Worm (Caenorhabditis elegans) whole organism, L1 larva: Measurements from ENCODE around the gene pie-1.

Experiments used
- F16B12.6 ChIP-seq: fragments of 150-350 bp; optimal IDR thresholded peaks from 2 replicates; lab custom pipeline; 2014; ENCODE audit warnings: missing biosample characterization, missing genetic modification characterization
- blmp-1 ChIP-seq: fragments of 150-350 bp; optimal IDR thresholded peaks from 2 replicates; lab custom pipeline; 2014; ENCODE audit warnings: missing biosample characterization, missing genetic modification characterization
- ceh-63 ChIP-seq: fragments of 200-800 bp; sonication (Bioruptor generic); optimal IDR thresholded peaks from 2 replicates; lab custom pipeline; 2018; ENCODE audit warnings: mild to moderate bottlenecking, missing genetic modification characterization, missing compliant biosample characterization
- ceh-82 ChIP-seq, 3 experiments: fragments of 150-350 bp in 1 of 3; sonication (generic microtip) in 2 of 3; optimal IDR thresholded peaks; 2 replicates each; lab custom pipeline; 2014 to 2017; ENCODE audit warnings: missing biosample characterization in 3 of 3, missing genetic modification characterization in 3 of 3
- ceh-88 ChIP-seq: fragments of 200-800 bp; sonication (Bioruptor generic); IDR thresholded peaks from 2 replicates; pipeline ENCODE4 v1.3.6; 2022; ENCODE audit warnings: missing genetic modification characterization, missing compliant biosample characterization
- dpl-1 ChIP-seq, 3 experiments: fragments of 150-350 bp in 2 of 3; sonication (generic microtip) in 1 of 3; optimal IDR thresholded peaks; 2 replicates each; lab custom pipeline; 2014 to 2017; ENCODE audit warnings: missing biosample characterization in 3 of 3, missing genetic modification characterization in 3 of 3, missing genetic modification reagents in 3 of 3
- dsc-1 ChIP-seq: sonication (generic microtip); optimal IDR thresholded peaks from 2 replicates; lab custom pipeline; 2016; ENCODE audit warnings: mild to moderate bottlenecking, missing genetic modification characterization, missing compliant biosample characterization
- efl-1 ChIP-seq, 4 experiments: fragments of 150-350 bp; optimal IDR thresholded peaks in 3 of 4; peaks in 1 of 4; 1 replicate in 1 of 4; 2 replicates in 3 of 4; lab custom pipeline; 2014; ENCODE audit warnings: missing biosample characterization in 2 of 4, missing genetic modification characterization in 2 of 4, missing genetic modification reagents in 2 of 4
- egl-27 ChIP-seq, 2 experiments: fragments of 150-350 bp in 1 of 2; sonication (generic microtip); optimal IDR thresholded peaks; 3 replicates each; lab custom pipeline; 2017 to 2018; ENCODE audit warnings: missing biosample characterization in 2 of 2, missing genetic modification characterization in 2 of 2, missing genetic modification reagents in 2 of 2
- elt-2 ChIP-seq: sonication (generic microtip); optimal IDR thresholded peaks from 2 replicates; lab custom pipeline; 2016; ENCODE audit warnings: missing genetic modification characterization, mild to moderate bottlenecking, inconsistent platforms, missing compliant biosample characterization, missing genetic modification reagents
- elt-3 ChIP-seq, 6 experiments: fragments of 150-350 bp in 1 of 6; sonication (generic microtip); optimal IDR thresholded peaks; 2 replicates each; lab custom pipeline; 2017 to 2018; ENCODE audit warnings: missing biosample characterization in 6 of 6, missing genetic modification characterization in 6 of 6, inconsistent platforms in 1 of 6
- irx-1 ChIP-seq: sonication (generic microtip); optimal IDR thresholded peaks from 2 replicates; lab custom pipeline; 2016; ENCODE audit warnings: missing genetic modification characterization, missing compliant biosample characterization
- isw-1 ChIP-seq: fragments of 200-800 bp; sonication (Bioruptor generic); IDR thresholded peaks from 2 replicates; pipeline ENCODE4 v1.3.6; 2022; ENCODE audit warnings: missing genetic modification characterization, missing compliant biosample characterization
- lin-13 ChIP-seq: fragments of 150-350 bp; optimal IDR thresholded peaks from 2 replicates; lab custom pipeline; 2014; ENCODE audit warnings: missing biosample characterization, missing genetic modification reagents, missing genetic modification characterization
- lin-35 ChIP-seq, 2 experiments: fragments of 150-350 bp; optimal IDR thresholded peaks; 2 replicates each; lab custom pipeline; 2014; ENCODE audit warnings: missing biosample characterization in 2 of 2, missing genetic modification characterization in 2 of 2, missing genetic modification reagents in 2 of 2
- lsy-2 ChIP-seq, 2 experiments: fragments of 150-350 bp; optimal IDR thresholded peaks; 2 replicates each; lab custom pipeline; 2014; ENCODE audit warnings: missing biosample characterization in 2 of 2, missing genetic modification characterization in 2 of 2
- mab-9 ChIP-seq: fragments of 200-800 bp; sonication (Bioruptor generic); IDR thresholded peaks from 2 replicates; pipeline ENCODE4 v1.3.6; 2022; ENCODE audit warnings: missing genetic modification reagents, missing genetic modification characterization, missing compliant biosample characterization
- mdl-1 ChIP-seq, 2 experiments: fragments of 150-350 bp; optimal IDR thresholded peaks; 2 replicates each; lab custom pipeline; 2014 to 2017; ENCODE audit warnings: missing biosample characterization in 2 of 2, missing genetic modification characterization in 2 of 2, inconsistent platforms in 1 of 2
- mep-1 ChIP-seq: fragments of 150-350 bp; optimal IDR thresholded peaks from 2 replicates; lab custom pipeline; 2014; ENCODE audit warnings: missing biosample characterization, missing genetic modification characterization
- nhr-20 ChIP-seq: sonication (generic microtip); optimal IDR thresholded peaks from 2 replicates; lab custom pipeline; 2016; ENCODE audit warnings: mild to moderate bottlenecking, missing genetic modification characterization, missing compliant biosample characterization
- nhr-71 ChIP-seq: sonication (generic microtip); optimal IDR thresholded peaks from 2 replicates; lab custom pipeline; 2016; ENCODE audit warnings: mild to moderate bottlenecking, missing genetic modification characterization, moderate library complexity, missing compliant biosample characterization
- nhr-84 ChIP-seq: sonication (generic microtip); optimal IDR thresholded peaks from 2 replicates; lab custom pipeline; 2017; ENCODE audit warnings: missing biosample characterization, missing genetic modification characterization
- nhr-85 ChIP-seq: sonication (generic microtip); peaks from one replicate; lab custom pipeline; 2016; ENCODE audit warnings: missing genetic modification characterization, inconsistent platforms, missing compliant biosample characterization
- pax-3 ChIP-seq: fragments of 200-800 bp; sonication (Bioruptor generic); optimal IDR thresholded peaks from 2 replicates; lab custom pipeline; 2018; ENCODE audit warnings: mild to moderate bottlenecking, missing genetic modification characterization, moderate library complexity, missing compliant biosample characterization
- skn-1 ChIP-seq: fragments of 150-350 bp; optimal IDR thresholded peaks from 2 replicates; lab custom pipeline; 2014; ENCODE audit warnings: missing biosample characterization, missing genetic modification characterization
- snpc-4 ChIP-seq: fragments of 150-350 bp; optimal IDR thresholded peaks from 2 replicates; lab custom pipeline; 2014; ENCODE audit warnings: missing biosample characterization, missing genetic modification characterization
- snu-23 ChIP-seq: sonication (generic microtip); optimal IDR thresholded peaks from 2 replicates; lab custom pipeline; 2016; ENCODE audit warnings: missing genetic modification characterization, missing compliant biosample characterization
- unc-86 ChIP-seq: sonication (generic microtip); optimal IDR thresholded peaks from 2 replicates; lab custom pipeline; 2016; ENCODE audit warnings: missing genetic modification characterization, missing compliant biosample characterization
- vab-15 ChIP-seq: sonication (generic microtip); optimal IDR thresholded peaks from 2 replicates; lab custom pipeline; 2017; ENCODE audit warnings: missing genotype, mild to moderate bottlenecking, missing genetic modification characterization, missing compliant biosample characterization
- xbp-1 ChIP-seq: sonication (generic microtip); optimal IDR thresholded peaks from 2 replicates; lab custom pipeline; 2016; ENCODE audit warnings: missing genetic modification characterization, missing compliant biosample characterization
- ztf-11 ChIP-seq, 2 experiments: sonication (generic microtip); optimal IDR thresholded peaks; 2 replicates each; lab custom pipeline; 2016 to 2017; ENCODE audit warnings: missing genetic modification characterization in 2 of 2, missing biosample characterization in 1 of 2, missing compliant biosample characterization in 1 of 2
- ztf-4 ChIP-seq: fragments of 150-350 bp; optimal IDR thresholded peaks from 2 replicates; lab custom pipeline; 2014; ENCODE audit warnings: missing biosample characterization, missing genetic modification characterization

The pie-1 gene

ce11 chrIII:12453315-12453714, 26.6 kb downstream of the pie-1 start, which contains the start of gene ani-1 (continued):
- TF ChIP-seq ceh-63 (GFP tag; lab: Kevin White, UChicago): no peak
- TF ChIP-seq nhr-71: peak; percentile 79
- no peak for TF ChIP-seq egl-27 (tag; optimal IDR thresholded peaks at IDR 0.05; lab: Kevin White, UChicago)

DNA sequence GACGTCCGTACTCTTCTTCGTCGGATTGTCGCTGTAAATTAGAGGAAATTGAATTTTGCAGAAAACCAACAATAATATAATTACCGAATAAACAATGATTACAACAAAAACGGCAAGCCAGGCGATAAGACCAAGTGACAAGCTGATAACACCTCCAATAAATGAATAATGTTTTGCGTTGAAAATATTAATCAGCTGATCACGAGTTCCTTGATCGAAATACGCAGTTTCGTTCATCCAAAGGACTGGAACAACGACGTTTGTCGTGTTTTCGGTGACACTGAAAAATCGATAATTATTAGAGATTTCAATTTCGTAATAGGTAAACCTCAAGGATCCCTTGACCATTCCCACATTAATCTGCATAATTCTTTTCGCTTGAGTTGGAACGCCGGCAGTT, 27.1 kb downstream of the pie-1 start:
- TF ChIP-seq efl-1 (optimal IDR thresholded peaks at IDR 0.05; lab: Kevin White, UChicago): no peak
- peak in 1 of 2 experiments; percentile 70 for TF ChIP-seq efl-1 (GFP tag; optimal IDR thresholded peaks at IDR 0.05 in 1 of 2; lab: Kevin White, UChicago)
- no peak for TF ChIP-seq lsy-2 (tag; optimal IDR thresholded peaks at IDR 0.05; lab: Kevin White, UChicago)
- TF ChIP-seq dsc-1 (tag; lab: Kevin White, UChicago): no peak
- TF ChIP-seq unc-86 (tag; lab: Kevin White, UChicago): no peak
- TF ChIP-seq elt-2 (tag; lab: Kevin White, UChicago): peak; percentile 76
- no peak for TF ChIP-seq lin-13 (GFP tag; lab: Kevin White, UChicago)

DNA sequence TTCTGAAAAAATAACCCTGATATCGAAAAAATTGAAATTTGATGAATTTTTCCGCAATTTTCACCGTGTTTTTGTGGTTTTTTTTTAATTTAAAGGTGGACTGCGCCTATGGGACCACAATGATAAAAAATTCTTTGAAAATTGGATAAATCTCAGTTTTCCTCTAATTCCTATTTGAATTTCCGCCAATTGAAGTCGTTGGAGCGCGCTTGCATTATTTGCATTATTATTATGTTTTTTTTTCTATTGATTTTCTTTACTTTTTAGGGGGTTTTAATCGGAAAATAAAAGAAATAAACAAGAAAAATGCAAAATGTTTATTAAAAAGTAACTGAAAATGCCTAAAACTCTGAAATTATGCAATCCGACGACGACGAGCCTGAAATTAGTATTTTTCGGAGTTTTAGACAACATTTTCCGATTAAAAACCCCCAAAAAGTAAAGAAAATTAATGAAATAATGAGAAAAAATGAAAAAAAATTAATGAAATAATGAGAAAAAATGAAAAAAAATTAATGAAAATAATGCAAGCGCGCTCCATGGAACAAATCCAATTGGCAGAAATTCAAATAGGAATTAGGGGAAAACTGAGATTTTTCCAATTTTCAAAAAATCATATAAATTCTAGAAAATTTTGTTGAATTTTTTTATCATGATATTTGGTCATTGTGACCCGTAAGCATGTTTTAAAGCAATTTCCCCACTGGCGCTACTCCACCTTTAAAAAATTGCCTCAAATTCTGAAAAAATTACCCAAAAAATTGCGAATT, 29.1 kb downstream of the pie-1 start:
- peak; percentile 79 for TF ChIP-seq ztf-4
- no peak for TF ChIP-seq isw-1
- no peak for TF ChIP-seq mab-9 (GFP tag; lab: Robert Waterston, UW)
- peak in 1 of 2 experiments; percentile 53 for TF ChIP-seq efl-1 (optimal IDR thresholded peaks at IDR 0.05; lab: Kevin White, UChicago)
- TF ChIP-seq efl-1 (GFP tag; optimal IDR thresholded peaks at IDR 0.05 in 1 of 2; lab: Kevin White, UChicago): peak; percentile 34 to 95
- TF ChIP-seq dpl-1 (GFP tag; optimal IDR thresholded peaks at IDR 0.05; lab: Kevin White, UChicago): peak in 2 of 3 experiments; percentile 23 to 39
- TF ChIP-seq lin-35 (GFP tag; optimal IDR thresholded peaks at IDR 0.05; lab: Kevin White, UChicago): peak in 1 of 2 experiments; percentile 13

DNA sequence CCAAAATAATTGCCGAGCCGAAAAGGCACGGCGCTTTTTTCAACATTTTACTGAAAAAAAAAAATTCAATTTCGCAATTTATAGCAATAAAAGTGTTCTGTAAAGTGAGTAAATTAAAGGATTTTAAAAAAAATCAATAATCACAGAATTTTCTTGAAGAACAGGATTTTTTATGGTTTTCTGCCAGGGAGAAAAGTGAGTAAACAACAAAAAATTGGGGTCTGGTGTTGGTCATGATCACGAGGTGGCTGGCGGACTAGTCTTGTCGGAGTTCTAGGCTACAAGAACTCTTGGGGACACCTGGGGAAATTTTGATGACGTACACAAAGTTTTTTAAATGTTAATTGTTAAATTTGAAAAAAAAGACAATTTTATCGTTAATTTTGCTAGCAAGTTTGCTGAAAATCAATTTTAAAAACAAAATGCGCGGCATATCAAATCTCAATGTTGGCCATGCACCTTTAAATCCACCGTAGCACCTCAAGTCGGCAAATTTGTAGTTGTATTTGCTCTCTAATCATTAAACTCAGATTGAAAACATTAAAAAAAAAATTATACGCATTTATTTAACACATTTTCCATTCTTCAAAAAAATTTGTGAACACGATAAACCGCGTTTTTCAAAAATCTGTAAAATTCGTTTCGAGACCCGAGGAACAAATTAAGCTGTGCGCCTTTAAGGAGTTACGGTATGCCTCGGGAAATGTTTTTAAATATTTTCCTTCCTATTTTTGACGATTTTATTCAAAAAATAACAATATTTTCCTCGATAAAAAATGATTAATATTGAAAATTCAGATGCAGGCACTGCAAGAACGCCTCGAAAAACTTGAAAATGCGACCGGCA, 30.3 kb downstream of the pie-1 start, which contains the start of the genes scav-3 and Y49E10.21:
Gene scav-3, minus strand, starts transcription at position 50 of the 847 bp plus-strand sequence.
Gene Y49E10.21, plus strand, starts transcription at position 797 of the 847 bp plus-strand sequence.
- TF ChIP-seq mep-1 (tag; lab: Kevin White, UChicago): peak; percentile 63
- peak; percentile 31 for TF ChIP-seq blmp-1
- TF ChIP-seq irx-1 (tag; lab: Kevin White, UChicago): no peak
- TF ChIP-seq efl-1 (optimal IDR thresholded peaks at IDR 0.05; lab: Kevin White, UChicago): peak; percentile 44 to 52
- peak; percentile 21 to 61 for TF ChIP-seq efl-1 (GFP tag; optimal IDR thresholded peaks at IDR 0.05 in 1 of 2; lab: Kevin White, UChicago)
- peak in 1 of 3 experiments; percentile 2 for TF ChIP-seq ceh-82 (tag; optimal IDR thresholded peaks at IDR 0.05; lab: Kevin White, UChicago)
- TF ChIP-seq elt-3 (tag; optimal IDR thresholded peaks at IDR 0.05; lab: Kevin White, UChicago): peak in 1 of 6 experiments; percentile 18
- peak; percentile 34 for TF ChIP-seq skn-1 (tag; lab: Kevin White, UChicago)
- no peak for TF ChIP-seq pax-3 (tag; lab: Kevin White, UChicago)
- TF ChIP-seq snpc-4 (tag; lab: Kevin White, UChicago): no peak
- peak; percentile 74 for TF ChIP-seq nhr-85 (tag; lab: Kevin White, UChicago)
- TF ChIP-seq lsy-2 (tag; optimal IDR thresholded peaks at IDR 0.05; lab: Kevin White, UChicago): peak; percentile 37 to 48
- peak; percentile 17 for TF ChIP-seq F16B12.6 (tag; lab: Kevin White, UChicago)
- no peak for TF ChIP-seq ceh-88 (GFP tag; lab: Robert Waterston, UW)
- TF ChIP-seq vab-15 (tag; lab: Kevin White, UChicago): no peak
- TF ChIP-seq snu-23 (GFP tag; lab: Kevin White, UChicago): peak; percentile 52
- TF ChIP-seq lin-35 (GFP tag; optimal IDR thresholded peaks at IDR 0.05; lab: Kevin White, UChicago): peak; percentile 42 to 66
- peak; percentile 41 for TF ChIP-seq xbp-1 (tag; lab: Kevin White, UChicago)
- peak; percentile 9 to 56 (median 41) for TF ChIP-seq dpl-1 (GFP tag; optimal IDR thresholded peaks at IDR 0.05; lab: Kevin White, UChicago)

ce11 chrIII:12458970-12459369, 32.3 kb downstream of the pie-1 start:
- no peak for TF ChIP-seq efl-1 (optimal IDR thresholded peaks at IDR 0.05; lab: Kevin White, UChicago)
- peak in 1 of 2 experiments; percentile 88 for TF ChIP-seq efl-1 (GFP tag; optimal IDR thresholded peaks at IDR 0.05 in 1 of 2; lab: Kevin White, UChicago)
- TF ChIP-seq mdl-1 (tag; optimal IDR thresholded peaks at IDR 0.05; lab: Kevin White, UChicago): no peak
- no peak for TF ChIP-seq nhr-84 (tag; lab: Kevin White, UChicago)
- TF ChIP-seq ztf-4: no peak
- no peak for TF ChIP-seq ztf-11 (tag; optimal IDR thresholded peaks at IDR 0.05; lab: Kevin White, UChicago)
- no peak for TF ChIP-seq nhr-20 (tag; lab: Kevin White, UChicago)
